In the genomic region with DNA sequence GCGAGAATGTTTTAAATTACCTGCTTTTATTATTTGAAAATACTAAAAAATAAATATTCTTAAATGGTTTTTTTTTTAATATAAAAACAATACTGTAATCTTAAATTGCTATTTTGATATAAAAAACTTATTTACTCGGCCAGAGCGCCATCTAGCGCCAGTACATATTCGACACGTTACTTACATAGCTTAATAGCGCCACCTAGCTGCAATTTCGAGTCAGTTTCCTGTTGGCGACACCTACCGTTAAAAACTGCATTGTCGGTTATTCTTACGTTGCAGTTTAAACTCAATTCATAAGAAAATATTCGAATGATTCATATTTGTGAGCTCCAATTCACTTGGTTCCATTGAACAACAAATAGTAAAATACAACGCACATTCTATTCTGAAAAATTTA, we compare ENCODE assay signal across 1 fruit fly cellular context.
TF ChIP-seq lines count a peak whose summit lies in the region.

No protein-coding gene starts in this region.

TF ChIP-seq in whole organism, embryonic, 481 proteins besides CTCF, POLR2A, EP300 and RAD21 (continued from another document and continues in another):
- no peak for TF ChIP-seq CG12071 (GFP tag; optimal IDR thresholded peaks at IDR 0.05; lab: Kevin White, UChicago)
- TF ChIP-seq HLH54F (GFP tag; optimal IDR thresholded peaks at IDR 0.05; lab: Kevin White, UChicago) = peak; percentile 50
- TF ChIP-seq CG17328 (GFP tag; IDR thresholded peaks at IDR 0.05; lab: Robert Waterston, UW) = peak; percentile 48; the same call in 1 of the 2 replicates
- TF ChIP-seq bbx (GFP tag; IDR thresholded peaks at IDR 0.05; lab: Robert Waterston, UW; ENCODE audit: partially characterized antibody) = peak; percentile 28; the same call in 1 of the 2 replicates
- TF ChIP-seq tx (GFP tag; optimal IDR thresholded peaks at IDR 0.05; lab: Kevin White, UChicago) = no peak
- peak; percentile 1 for TF ChIP-seq nom (GFP tag; optimal IDR thresholded peaks at IDR 0.05; lab: Kevin White, UChicago)
- TF ChIP-seq Eip74EF (GFP tag; optimal IDR thresholded peaks at IDR 0.05; lab: Kevin White, UChicago) = no peak
- TF ChIP-seq cas (GFP tag; IDR thresholded peaks at IDR 0.05; lab: Robert Waterston, UW) = no peak
- peak; percentile 10 for TF ChIP-seq CG13123 (GFP tag; optimal IDR thresholded peaks at IDR 0.05; lab: Kevin White, UChicago)
- TF ChIP-seq Dip3 (GFP tag; optimal IDR thresholded peaks at IDR 0.05; lab: Kevin White, UChicago) = peak; percentile 26
- no peak for TF ChIP-seq Spps (tag; optimal IDR thresholded peaks at IDR 0.05; lab: Kevin White, UChicago)
- no peak for TF ChIP-seq MBD-R2 (GFP tag; IDR thresholded peaks at IDR 0.05; lab: Robert Waterston, UW)
- no peak; the same call in 1 of the 2 replicates for TF ChIP-seq CG7372 (GFP tag; IDR thresholded peaks at IDR 0.05; lab: Robert Waterston, UW)
- no peak for TF ChIP-seq CG3838 (GFP tag; optimal IDR thresholded peaks at IDR 0.05; lab: Kevin White, UChicago)
- no peak for TF ChIP-seq CG13287 (GFP tag; IDR thresholded peaks at IDR 0.05; lab: Robert Waterston, UW; ENCODE audit: partially characterized antibody)
- no peak for TF ChIP-seq CG6689 (GFP tag; IDR thresholded peaks at IDR 0.05; lab: Robert Waterston, UW)
- peak; percentile 35 for TF ChIP-seq her (GFP tag; optimal IDR thresholded peaks at IDR 0.05; lab: Kevin White, UChicago)
- TF ChIP-seq CG12769 (tag; optimal IDR thresholded peaks at IDR 0.05; lab: Kevin White, UChicago) = no peak
- no peak for TF ChIP-seq GATAe (GFP tag; conservative IDR thresholded peaks at IDR 0.05; lab: Robert Waterston, UW)
- no peak for TF ChIP-seq sna (GFP tag; IDR thresholded peaks at IDR 0.05; lab: Robert Waterston, UW; ENCODE audit: partially characterized antibody)
- peak; percentile 61 for TF ChIP-seq Fer3 (tag; optimal IDR thresholded peaks at IDR 0.05; lab: Kevin White, UChicago)
- no peak for TF ChIP-seq CG32767 (GFP tag; IDR thresholded peaks at IDR 0.05; lab: Robert Waterston, UW)
- TF ChIP-seq CG7556 (GFP tag; optimal IDR thresholded peaks at IDR 0.05; lab: Kevin White, UChicago) = peak; percentile 15
- peak; percentile 63; the same call in 1 of the 3 replicates for TF ChIP-seq CG34422 (GFP tag; IDR thresholded peaks at IDR 0.05; lab: Robert Waterston, UW)
- TF ChIP-seq NC2α (GFP tag; optimal IDR thresholded peaks at IDR 0.05; lab: Kevin White, UChicago) = no peak
- TF ChIP-seq Ssrp (tag; optimal IDR thresholded peaks at IDR 0.05; lab: Kevin White, UChicago) = peak; percentile 41
- TF ChIP-seq fd96Cb (tag; optimal IDR thresholded peaks at IDR 0.05; lab: Kevin White, UChicago) = peak; percentile 30
- TF ChIP-seq CG12391 (tag; optimal IDR thresholded peaks at IDR 0.05; lab: Kevin White, UChicago) = peak; percentile 50
- TF ChIP-seq Hey (tag; optimal IDR thresholded peaks at IDR 0.05; lab: Kevin White, UChicago) = no peak
- 0 out of 2 replicates have a peak, but pooled peaks have one; percentile 6 for TF ChIP-seq aop (GFP tag; IDR thresholded peaks at IDR 0.05; lab: Robert Waterston, UW)
- TF ChIP-seq jumu (GFP tag; optimal IDR thresholded peaks at IDR 0.05; lab: Kevin White, UChicago) = peak; percentile 24
- TF ChIP-seq pnt (GFP tag; optimal IDR thresholded peaks at IDR 0.05; lab: Kevin White, UChicago) = peak; percentile 59
- no peak for TF ChIP-seq pros (GFP tag; optimal IDR thresholded peaks at IDR 0.05; lab: Kevin White, UChicago)
- peak; percentile 22 for TF ChIP-seq CG10462 (GFP tag; optimal IDR thresholded peaks at IDR 0.05; lab: Kevin White, UChicago)
- no peak for TF ChIP-seq CG2129 (GFP tag; IDR thresholded peaks at IDR 0.05; lab: Robert Waterston, UW; ENCODE audit: partially characterized antibody)
- peak; percentile 54 for TF ChIP-seq CG1647 (GFP tag; optimal IDR thresholded peaks at IDR 0.05; lab: Kevin White, UChicago)
- TF ChIP-seq CG11695 (GFP tag; IDR thresholded peaks at IDR 0.05; lab: Robert Waterston, UW) = no peak
- TF ChIP-seq Hr51 (GFP tag; optimal IDR thresholded peaks at IDR 0.05; lab: Kevin White, UChicago) = peak; percentile 29 to 60
- no peak for TF ChIP-seq tap (tag; optimal IDR thresholded peaks at IDR 0.05; lab: Kevin White, UChicago)
- TF ChIP-seq CG6254 (GFP tag; optimal IDR thresholded peaks at IDR 0.05; lab: Kevin White, UChicago) = no peak
- no peak for TF ChIP-seq CG8359 (GFP tag; optimal IDR thresholded peaks at IDR 0.05; lab: Kevin White, UChicago; ENCODE audit: borderline replicate concordance)
- TF ChIP-seq esg (GFP tag; conservative IDR thresholded peaks at IDR 0.05; lab: Robert Waterston, UW) = 0 out of 2 replicates have a peak, but pooled peaks have one; percentile 15
- TF ChIP-seq lbe (GFP tag; optimal IDR thresholded peaks at IDR 0.05; lab: Kevin White, UChicago) = no peak
- TF ChIP-seq sd (tag; optimal IDR thresholded peaks at IDR 0.05; lab: Kevin White, UChicago) = no peak
- peak; percentile 45 for TF ChIP-seq Nf-YC (tag; optimal IDR thresholded peaks at IDR 0.05; lab: Kevin White, UChicago)
- TF ChIP-seq dimm (GFP tag; IDR thresholded peaks at IDR 0.05; lab: Robert Waterston, UW) = no peak
- no peak for TF ChIP-seq ro (GFP tag; IDR thresholded peaks at IDR 0.05; lab: Robert Waterston, UW)
- TF ChIP-seq CG10366 (GFP tag; IDR thresholded peaks at IDR 0.05; lab: Robert Waterston, UW) = peak; percentile 55
- TF ChIP-seq CG14050 (GFP tag; IDR thresholded peaks at IDR 0.05; lab: Robert Waterston, UW) = peak; percentile 10; the same call in 1 of the 3 replicates
- TF ChIP-seq amos (GFP tag; IDR thresholded peaks at IDR 0.05; lab: Robert Waterston, UW; ENCODE audit: partially characterized antibody) = peak; percentile 66
- no peak for TF ChIP-seq CG2678 (tag; optimal IDR thresholded peaks at IDR 0.05; lab: Kevin White, UChicago)
- TF ChIP-seq CG6765 (GFP tag; optimal IDR thresholded peaks at IDR 0.05; lab: Kevin White, UChicago) = no peak
- no peak for TF ChIP-seq fd64A (GFP tag; optimal IDR thresholded peaks at IDR 0.05; lab: Kevin White, UChicago)
- TF ChIP-seq Camta (GFP tag; optimal IDR thresholded peaks at IDR 0.05; lab: Kevin White, UChicago) = peak; percentile 17
- peak; percentile 68 for TF ChIP-seq CG3847 (GFP tag; IDR thresholded peaks at IDR 0.05; lab: Robert Waterston, UW)
- TF ChIP-seq tup (GFP tag; optimal IDR thresholded peaks at IDR 0.05; lab: Kevin White, UChicago) = no peak
- peak; percentile 83 for TF ChIP-seq CG2199 (GFP tag; IDR thresholded peaks at IDR 0.05; lab: Robert Waterston, UW)
- peak; percentile 11 for TF ChIP-seq ash1 (GFP tag; optimal IDR thresholded peaks at IDR 0.05; lab: Kevin White, UChicago)
- peak; percentile 49; the same call in 1 of the 2 replicates for TF ChIP-seq ssp (GFP tag; IDR thresholded peaks at IDR 0.05; lab: Robert Waterston, UW)
- peak; percentile 51 for TF ChIP-seq CG32772 (GFP tag; IDR thresholded peaks at IDR 0.05; lab: Robert Waterston, UW)
- no peak for TF ChIP-seq br (optimal IDR thresholded peaks at IDR 0.05; lab: Kevin White, UChicago)
- peak; percentile 82 for TF ChIP-seq CG32532 (GFP tag; IDR thresholded peaks at IDR 0.05; lab: Robert Waterston, UW)
- TF ChIP-seq peb (GFP tag; IDR thresholded peaks at IDR 0.05; lab: Robert Waterston, UW) = no peak
- TF ChIP-seq ewg (GFP tag; optimal IDR thresholded peaks at IDR 0.05; lab: Kevin White, UChicago) = peak; percentile 35
- peak; percentile 54 for TF ChIP-seq CG8944 (GFP tag; optimal IDR thresholded peaks at IDR 0.05; lab: Kevin White, UChicago)
- TF ChIP-seq CG2202 (tag; optimal IDR thresholded peaks at IDR 0.05; lab: Kevin White, UChicago) = no peak
- TF ChIP-seq caup (GFP tag; optimal IDR thresholded peaks at IDR 0.05; lab: Kevin White, UChicago; ENCODE audit: severe bottlenecking) = peak; percentile 66
- no peak for TF ChIP-seq ab (GFP tag; optimal IDR thresholded peaks at IDR 0.05; lab: Kevin White, UChicago)
- peak; percentile 53 for TF ChIP-seq chn (GFP tag; optimal IDR thresholded peaks at IDR 0.05; lab: Kevin White, UChicago)
- TF ChIP-seq zf30C (GFP tag; optimal IDR thresholded peaks at IDR 0.05; lab: Kevin White, UChicago) = no peak
- TF ChIP-seq Sry-β (GFP tag; optimal IDR thresholded peaks at IDR 0.05; lab: Kevin White, UChicago) = no peak
- TF ChIP-seq maf-S (GFP tag; optimal IDR thresholded peaks at IDR 0.05; lab: Kevin White, UChicago) = peak; percentile 41
- TF ChIP-seq gt (GFP tag; IDR thresholded peaks at IDR 0.05; lab: Robert Waterston, UW) = no peak; the same call in 1 of the 2 replicates
- no peak for TF ChIP-seq CG34224 (GFP tag; IDR thresholded peaks at IDR 0.05; lab: Robert Waterston, UW; ENCODE audit: partially characterized antibody)
- TF ChIP-seq kni (GFP tag; optimal IDR thresholded peaks at IDR 0.05; lab: Kevin White, UChicago) = no peak
- no peak for TF ChIP-seq btn (GFP tag; optimal IDR thresholded peaks at IDR 0.05; lab: Kevin White, UChicago)
- peak; percentile 19 for TF ChIP-seq CG13296 (GFP tag; optimal IDR thresholded peaks at IDR 0.05; lab: Kevin White, UChicago)
- TF ChIP-seq Mes4 (GFP tag; optimal IDR thresholded peaks at IDR 0.05; lab: Kevin White, UChicago) = peak; percentile 0
- TF ChIP-seq CG42726 (GFP tag; IDR thresholded peaks at IDR 0.05; lab: Robert Waterston, UW; ENCODE audit: partially characterized antibody) = peak; percentile 82
- TF ChIP-seq cwo (GFP tag; optimal IDR thresholded peaks at IDR 0.05; lab: Kevin White, UChicago) = no peak
- TF ChIP-seq pzg (GFP tag; optimal IDR thresholded peaks at IDR 0.05; lab: Kevin White, UChicago) = peak; percentile 3
- no peak for TF ChIP-seq CG16779 (GFP tag; IDR thresholded peaks at IDR 0.05; lab: Robert Waterston, UW)
- TF ChIP-seq Stat92E (GFP tag; optimal IDR thresholded peaks at IDR 0.05; lab: Kevin White, UChicago) = no peak
- peak; percentile 11 for TF ChIP-seq Deaf1 (tag; optimal IDR thresholded peaks at IDR 0.05; lab: Kevin White, UChicago)
- no peak for TF ChIP-seq gcm (GFP tag; optimal IDR thresholded peaks at IDR 0.05; lab: Kevin White, UChicago)
- TF ChIP-seq CG9876 (GFP tag; optimal IDR thresholded peaks at IDR 0.05; lab: Kevin White, UChicago) = peak; percentile 62
- TF ChIP-seq CG9797 (GFP tag; optimal IDR thresholded peaks at IDR 0.05; lab: Kevin White, UChicago) = no peak
- TF ChIP-seq CG7786 (GFP tag; optimal IDR thresholded peaks at IDR 0.05; lab: Kevin White, UChicago) = peak; percentile 17
- no peak for TF ChIP-seq ato (GFP tag; IDR thresholded peaks at IDR 0.05; lab: Robert Waterston, UW; ENCODE audit: partially characterized antibody)
- TF ChIP-seq run (tag; optimal IDR thresholded peaks at IDR 0.05; lab: Kevin White, UChicago) = no peak
- no peak for TF ChIP-seq C15 (GFP tag; IDR thresholded peaks at IDR 0.05; lab: Robert Waterston, UW)
- peak in 1 of 3 experiments; percentile 28 for TF ChIP-seq lola (GFP tag; optimal IDR thresholded peaks at IDR 0.05; lab: Kevin White, UChicago)
- TF ChIP-seq sens-2 (GFP tag; IDR thresholded peaks at IDR 0.05; lab: Robert Waterston, UW) = no peak
- TF ChIP-seq CG3995 (GFP tag; optimal IDR thresholded peaks at IDR 0.05; lab: Kevin White, UChicago) = no peak
- TF ChIP-seq CG17612 (GFP tag; IDR thresholded peaks at IDR 0.05; lab: Robert Waterston, UW) = no peak
- no peak for TF ChIP-seq CG11560 (tag; IDR thresholded peaks at IDR 0.05; lab: Robert Waterston, UW)
- no peak for TF ChIP-seq CG15011 (GFP tag; optimal IDR thresholded peaks at IDR 0.05; lab: Kevin White, UChicago)
- no peak for TF ChIP-seq CG11723 (GFP tag; optimal IDR thresholded peaks at IDR 0.05; lab: Kevin White, UChicago)
- TF ChIP-seq gsb-n (tag; optimal IDR thresholded peaks at IDR 0.05; lab: Kevin White, UChicago) = peak; percentile 31
- TF ChIP-seq Dek (tag; optimal IDR thresholded peaks at IDR 0.05; lab: Kevin White, UChicago) = peak; percentile 54
- TF ChIP-seq CG5953 (GFP tag; IDR thresholded peaks at IDR 0.05; lab: Robert Waterston, UW) = peak; percentile 40; the same call in 1 of the 2 replicates
- peak; percentile 62 for TF ChIP-seq CG17359 (tag; optimal IDR thresholded peaks at IDR 0.05; lab: Kevin White, UChicago)
- TF ChIP-seq ken (GFP tag; IDR thresholded peaks at IDR 0.05; lab: Robert Waterston, UW) = peak; percentile 76
- peak; percentile 70 for TF ChIP-seq CG30403 (GFP tag; optimal IDR thresholded peaks at IDR 0.05; lab: Kevin White, UChicago)
- peak; percentile 22 for TF ChIP-seq CG10543 (GFP tag; optimal IDR thresholded peaks at IDR 0.05; lab: Kevin White, UChicago)
- TF ChIP-seq trh (GFP tag; optimal IDR thresholded peaks at IDR 0.05; lab: Kevin White, UChicago) = peak; percentile 50
- no peak for TF ChIP-seq CG10565 (GFP tag; optimal IDR thresholded peaks at IDR 0.05; lab: Kevin White, UChicago)
- TF ChIP-seq Myb (GFP tag; optimal IDR thresholded peaks at IDR 0.05; lab: Kevin White, UChicago) = peak; percentile 89
- no peak for TF ChIP-seq Elba2 (GFP tag; optimal IDR thresholded peaks at IDR 0.05; lab: Kevin White, UChicago)
- peak; percentile 68 for TF ChIP-seq gem (tag; optimal IDR thresholded peaks at IDR 0.05; lab: Kevin White, UChicago)
- TF ChIP-seq salm (tag; optimal IDR thresholded peaks at IDR 0.05; lab: Kevin White, UChicago) = no peak
- peak; percentile 61 for TF ChIP-seq nmo (GFP tag; optimal IDR thresholded peaks at IDR 0.05; lab: Kevin White, UChicago)
- peak; percentile 20 for TF ChIP-seq Usf (GFP tag; optimal IDR thresholded peaks at IDR 0.05; lab: Kevin White, UChicago)
- TF ChIP-seq CG14965 (GFP tag; optimal IDR thresholded peaks at IDR 0.05; lab: Kevin White, UChicago; ENCODE audit: borderline replicate concordance) = no peak
- TF ChIP-seq CG17802 (tag; optimal IDR thresholded peaks at IDR 0.05; lab: Kevin White, UChicago) = peak; percentile 28
- no peak for TF ChIP-seq wek (GFP tag; optimal IDR thresholded peaks at IDR 0.05; lab: Kevin White, UChicago)
- peak; percentile 36; the same call in 1 of the 3 replicates for TF ChIP-seq Aef1 (GFP tag; IDR thresholded peaks at IDR 0.05; lab: Robert Waterston, UW)
- peak; percentile 50 for TF ChIP-seq CG12155 (GFP tag; optimal IDR thresholded peaks at IDR 0.05; lab: Kevin White, UChicago)
- TF ChIP-seq CG10147 (GFP tag; optimal IDR thresholded peaks at IDR 0.05; lab: Kevin White, UChicago) = peak; percentile 27
- TF ChIP-seq fd102C (GFP tag; optimal IDR thresholded peaks at IDR 0.05; lab: Kevin White, UChicago) = peak; percentile 4
- TF ChIP-seq CG4730 (GFP tag; IDR thresholded peaks at IDR 0.05; lab: Robert Waterston, UW) = peak; percentile 36; the same call in 1 of the 2 replicates
- TF ChIP-seq CG6791 (GFP tag; IDR thresholded peaks at IDR 0.05; lab: Robert Waterston, UW; ENCODE audit: partially characterized antibody) = peak; percentile 44; the same call in 2 of the 3 replicates
- peak; percentile 19 for TF ChIP-seq CG9727 (GFP tag; optimal IDR thresholded peaks at IDR 0.05; lab: Kevin White, UChicago)
- TF ChIP-seq Atf-2 (GFP tag; optimal IDR thresholded peaks at IDR 0.05; lab: Kevin White, UChicago) = peak; percentile 21
- no peak for TF ChIP-seq CG8478 (optimal IDR thresholded peaks at IDR 0.05; lab: Kevin White, UChicago)
- TF ChIP-seq lilli (GFP tag; optimal IDR thresholded peaks at IDR 0.05; lab: Kevin White, UChicago) = peak; percentile 69
